Fruit fly (Drosophila melanogaster) whole organism, embryonic: ENCODE data around the gene CG14326.

Experiments used
- CG13624 ChIP-seq: fragments of 200-800 bp; sonication (Bioruptor generic); optimal IDR thresholded peaks from 2 replicates; lab custom pipeline; 2016; ENCODE audit warnings: missing biosample characterization, missing genetic modification characterization
- CG16863 ChIP-seq: fragments of 200-800 bp; sonication (Bioruptor generic); optimal IDR thresholded peaks from 3 replicates; lab custom pipeline; 2016; ENCODE audit warnings: missing biosample characterization, missing genetic modification characterization
- CG2678 ChIP-seq: fragments of 200-800 bp; sonication (Bioruptor generic); optimal IDR thresholded peaks from 3 replicates; lab custom pipeline; 2019; ENCODE audit warnings: missing biosample characterization, mild to moderate bottlenecking, missing genetic modification characterization, moderate library complexity
- CG8924 ChIP-seq: fragments of 200-800 bp; optimal IDR thresholded peaks from 3 replicates; lab custom pipeline; 2019; ENCODE audit warnings: missing biosample characterization, mild to moderate bottlenecking, missing genetic modification characterization, moderate library complexity
- Dip3 ChIP-seq: fragments of 200-800 bp; sonication (Bioruptor generic); optimal IDR thresholded peaks from 3 replicates; lab custom pipeline; 2016; ENCODE audit warnings: missing biosample characterization, missing genetic modification characterization
- GATAe ChIP-seq: fragments of 200-800 bp; sonication (Bioruptor generic); conservative IDR thresholded peaks from 2 replicates; pipeline ENCODE4 v1.3.6; 2022; ENCODE audit warnings: missing biosample characterization, missing genetic modification characterization
- MTF-1 ChIP-seq: fragments of 200-800 bp; sonication (Bioruptor generic); optimal IDR thresholded peaks from 2 replicates; lab custom pipeline; 2018; ENCODE audit warnings: missing biosample characterization, mild to moderate bottlenecking, missing genetic modification characterization, borderline replicate concordance
- ranshi ChIP-seq: fragments of 200-800 bp; sonication (Bioruptor generic); IDR thresholded peaks from 2 replicates; pipeline ENCODE4 v1.3.6; 2022; ENCODE audit warnings: missing biosample characterization, missing genetic modification characterization

DNA sequence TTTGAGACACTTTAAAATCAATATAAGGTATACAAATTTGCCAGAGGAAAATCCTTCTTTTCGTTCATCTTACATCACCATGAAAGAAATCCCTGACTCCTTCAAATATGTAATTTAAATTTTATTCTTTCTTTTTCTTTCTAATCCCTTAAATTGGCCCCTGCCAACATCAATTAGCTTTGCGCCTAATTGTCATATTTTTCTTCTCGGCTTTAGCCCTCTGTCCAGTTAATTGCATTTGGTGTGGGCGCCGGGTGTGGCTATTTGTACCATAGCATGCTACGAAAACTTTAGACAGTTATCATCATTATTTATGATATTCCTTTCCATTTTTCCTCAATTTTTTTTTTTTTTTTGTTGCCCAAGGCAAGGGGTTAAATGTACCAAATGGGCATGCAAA, 11.5 kb downstream of the CG14326 start, which contains the start of gene CG43175:
- TF ChIP-seq CG16863 (GFP tag; lab: Kevin White, UChicago) (no peak), GATAe (GFP tag; lab: Robert Waterston, UW) (no peak), CG2678 (tag; lab: Kevin White, UChicago) (no peak), CG13624 (GFP tag; lab: Kevin White, UChicago) (no peak), CG8924 (tag; lab: Kevin White, UChicago) (no peak), MTF-1 (GFP tag; lab: Kevin White, UChicago) (no peak), Dip3 (GFP tag; lab: Kevin White, UChicago) (no peak), ranshi (GFP tag; lab: Robert Waterston, UW) (no peak)
